Fruit fly (Drosophila melanogaster) whole organism, prepupa: ENCODE measurements around the gene SKIP.

Source experiments
- CG10669 ChIP-seq: fragments of 200-800 bp; sonication (Bioruptor generic); optimal IDR thresholded peaks from 3 replicates; lab custom pipeline; 2018; ENCODE audit warnings: missing biosample characterization, mild to moderate bottlenecking, missing genetic modification characterization, moderate library complexity
- CG11294 ChIP-seq: fragments of 200-800 bp; sonication (Bioruptor generic); IDR thresholded peaks from 2 replicates; pipeline ENCODE4 v1.3.6; 2022; ENCODE audit warnings: missing biosample characterization, missing genetic modification characterization
- CG11762 ChIP-seq: fragments of 200-800 bp; sonication (Bioruptor generic); optimal IDR thresholded peaks from 3 replicates; lab custom pipeline; 2016; ENCODE audit warnings: missing biosample characterization, missing genetic modification characterization; ENCODE audit not compliant: insufficient read depth
- CG11902 ChIP-seq: fragments of 200-800 bp; sonication (Bioruptor generic); optimal IDR thresholded peaks from 3 replicates; lab custom pipeline; 2016; ENCODE audit warnings: missing biosample characterization, missing genetic modification characterization
- CG15336 ChIP-seq: fragments of 200-800 bp; sonication (Bioruptor generic); IDR thresholded peaks from 2 replicates; pipeline ENCODE4 v1.3.6; 2022; ENCODE audit warnings: missing biosample characterization, missing genetic modification characterization
- CG1621 ChIP-seq: fragments of 200-800 bp; sonication (Bioruptor generic); optimal IDR thresholded peaks from 3 replicates; lab custom pipeline; 2018; ENCODE audit warnings: missing biosample characterization, mild to moderate bottlenecking, missing genetic modification characterization
- CG16779 ChIP-seq: fragments of 200-800 bp; sonication (Bioruptor generic); optimal IDR thresholded peaks from 3 replicates; lab custom pipeline; 2017; ENCODE audit warnings: missing biosample characterization, mild to moderate bottlenecking, missing genetic modification characterization
- CG3032 ChIP-seq: fragments of 200-800 bp; optimal IDR thresholded peaks from 2 replicates; lab custom pipeline; 2019; ENCODE audit warnings: missing biosample characterization, mild to moderate bottlenecking, missing genetic modification characterization, moderate library complexity
- CG31627 ChIP-seq: fragments of 200-800 bp; sonication (Bioruptor generic); optimal IDR thresholded peaks from 3 replicates; lab custom pipeline; 2016; ENCODE audit warnings: missing biosample characterization, missing genetic modification characterization
- CG32006 ChIP-seq: fragments of 200-800 bp; sonication (Bioruptor generic); optimal IDR thresholded peaks from 3 replicates; lab custom pipeline; 2017; ENCODE audit warnings: missing biosample characterization, mild to moderate bottlenecking, missing genetic modification characterization
- CG34406 ChIP-seq: fragments of 200-800 bp; sonication (Bioruptor generic); optimal IDR thresholded peaks from 3 replicates; lab custom pipeline; 2016; ENCODE audit warnings: missing biosample characterization, missing genetic modification characterization
- CG3919 ChIP-seq: fragments of 200-800 bp; sonication (Bioruptor generic); optimal IDR thresholded peaks from 3 replicates; lab custom pipeline; 2016; ENCODE audit warnings: missing biosample characterization, missing genetic modification characterization
- CG4318 ChIP-seq: fragments of 200-800 bp; sonication (Bioruptor generic); optimal IDR thresholded peaks from 3 replicates; lab custom pipeline; 2017; ENCODE audit warnings: missing biosample characterization, mild to moderate bottlenecking, missing genetic modification characterization
- CG6163 ChIP-seq: fragments of 200-800 bp; sonication (Bioruptor generic); IDR thresholded peaks from 3 replicates; pipeline ENCODE4 v1.3.6; 2022; ENCODE audit warnings: missing biosample characterization, missing genetic modification characterization
- CG6276 ChIP-seq: fragments of 200-800 bp; sonication (Bioruptor generic); optimal IDR thresholded peaks from 2 replicates; lab custom pipeline; 2017; ENCODE audit warnings: missing biosample characterization, mild to moderate bottlenecking, missing genetic modification characterization
- CG6792 ChIP-seq: fragments of 200-800 bp; sonication (Bioruptor generic); optimal IDR thresholded peaks from 3 replicates; lab custom pipeline; 2016; ENCODE audit warnings: missing biosample characterization, missing genetic modification characterization
- CG6808 ChIP-seq: fragments of 200-800 bp; sonication (Bioruptor generic); optimal IDR thresholded peaks from 3 replicates; lab custom pipeline; 2017; ENCODE audit warnings: missing biosample characterization, missing genetic modification characterization, mild to moderate bottlenecking, moderate library complexity, missing genetic modification reagents
- CG6854 ChIP-seq: fragments of 200-800 bp; sonication (Bioruptor generic); optimal IDR thresholded peaks from 2 replicates; lab custom pipeline; 2017; ENCODE audit warnings: missing biosample characterization, mild to moderate bottlenecking, missing genetic modification characterization
- CG7368 ChIP-seq: fragments of 200-800 bp; sonication (Bioruptor generic); optimal IDR thresholded peaks from 3 replicates; lab custom pipeline; 2016; ENCODE audit warnings: missing biosample characterization, missing genetic modification characterization
- CG8319 ChIP-seq: fragments of 200-800 bp; sonication (Bioruptor generic); optimal IDR thresholded peaks from 3 replicates; lab custom pipeline; 2016; ENCODE audit warnings: missing biosample characterization, missing genetic modification characterization
- CG8632 ChIP-seq: fragments of 200-800 bp; sonication (Bioruptor generic); optimal IDR thresholded peaks from 3 replicates; lab custom pipeline; 2016; ENCODE audit warnings: missing biosample characterization, missing genetic modification characterization
- CG9139 ChIP-seq: fragments of 200-800 bp; sonication (Bioruptor generic); optimal IDR thresholded peaks from 3 replicates; lab custom pipeline; 2017; ENCODE audit warnings: missing biosample characterization, mild to moderate bottlenecking, missing genetic modification characterization
- Eip75B ChIP-seq: fragments of 200-800 bp; sonication (Bioruptor generic); optimal IDR thresholded peaks from 3 replicates; lab custom pipeline; 2016; ENCODE audit warnings: missing biosample characterization, missing genetic modification characterization
- Eip78C ChIP-seq: fragments of 200-800 bp; sonication (Bioruptor generic); peaks from one replicate; lab custom pipeline; 2016; ENCODE audit warnings: missing biosample characterization, missing genetic modification characterization
- Eip93F ChIP-seq: fragments of 200-800 bp; sonication (Bioruptor generic); optimal IDR thresholded peaks from 2 replicates; lab custom pipeline; 2016; ENCODE audit warnings: missing biosample characterization, mild to moderate bottlenecking, missing genetic modification characterization
- Ets21C ChIP-seq: fragments of 200-800 bp; sonication (Bioruptor generic); optimal IDR thresholded peaks from 3 replicates; lab custom pipeline; 2016; ENCODE audit warnings: missing biosample characterization, missing genetic modification characterization
- Gug ChIP-seq: fragments of 200-800 bp; sonication (Bioruptor generic); IDR thresholded peaks from 2 replicates; pipeline ENCODE4 v1.3.6; 2022; ENCODE audit warnings: missing biosample characterization, missing genetic modification characterization
- Hr38 ChIP-seq: sonication (Bioruptor generic); optimal IDR thresholded peaks from 2 replicates; lab custom pipeline; 2016; ENCODE audit warnings: missing biosample characterization, missing genetic modification characterization
- Hr39 ChIP-seq: fragments of 200-800 bp; sonication (Bioruptor generic); optimal IDR thresholded peaks from 2 replicates; lab custom pipeline; 2016; ENCODE audit warnings: missing biosample characterization, missing genetic modification characterization
- Hr4 ChIP-seq: fragments of 200-800 bp; sonication (Bioruptor generic); optimal IDR thresholded peaks from 3 replicates; lab custom pipeline; 2016; ENCODE audit warnings: missing biosample characterization, missing genetic modification characterization
- Lpt ChIP-seq: fragments of 200-800 bp; sonication (Bioruptor generic); optimal IDR thresholded peaks from 3 replicates; lab custom pipeline; 2016; ENCODE audit warnings: missing biosample characterization, missing genetic modification characterization
- Met ChIP-seq: fragments of 200-800 bp; sonication (Bioruptor generic); optimal IDR thresholded peaks from 3 replicates; lab custom pipeline; 2016; ENCODE audit warnings: missing biosample characterization, missing genetic modification characterization
- OdsH ChIP-seq: fragments of 200-800 bp; sonication (Bioruptor generic); optimal IDR thresholded peaks from 3 replicates; lab custom pipeline; 2016; ENCODE audit warnings: missing biosample characterization, missing genetic modification characterization
- Smox ChIP-seq: fragments of 200-800 bp; sonication (Bioruptor generic); optimal IDR thresholded peaks from 3 replicates; lab custom pipeline; 2016; ENCODE audit warnings: missing biosample characterization, missing genetic modification characterization
- Sox102F ChIP-seq: fragments of 200-800 bp; sonication (Bioruptor generic); optimal IDR thresholded peaks from 2 replicates; lab custom pipeline; 2016; ENCODE audit warnings: missing biosample characterization, mild to moderate bottlenecking, missing genetic modification characterization
- Sox14 ChIP-seq: fragments of 200-800 bp; sonication (Bioruptor generic); optimal IDR thresholded peaks from 3 replicates; lab custom pipeline; 2016; ENCODE audit warnings: missing biosample characterization, missing genetic modification characterization
- Sox15 ChIP-seq: fragments of 200-800 bp; sonication (Bioruptor generic); optimal IDR thresholded peaks from 3 replicates; lab custom pipeline; 2016; ENCODE audit warnings: missing biosample characterization, missing genetic modification characterization
- achi ChIP-seq: fragments of 200-800 bp; sonication (Bioruptor generic); optimal IDR thresholded peaks from 3 replicates; lab custom pipeline; 2016; ENCODE audit warnings: missing biosample characterization, missing genetic modification characterization
- cyc ChIP-seq: fragments of 200-800 bp; sonication (Bioruptor generic); optimal IDR thresholded peaks from 3 replicates; lab custom pipeline; 2016; ENCODE audit warnings: missing biosample characterization, missing genetic modification characterization
- dac ChIP-seq: fragments of 200-800 bp; sonication (Bioruptor generic); optimal IDR thresholded peaks from 2 replicates; lab custom pipeline; 2017; ENCODE audit warnings: missing biosample characterization, mild to moderate bottlenecking, missing genetic modification characterization
- eg ChIP-seq: fragments of 200-800 bp; sonication (Bioruptor generic); IDR thresholded peaks from 3 replicates; pipeline ENCODE4 v1.3.6; 2022; ENCODE audit warnings: missing biosample characterization, missing genetic modification characterization
- fd59A ChIP-seq: fragments of 200-800 bp; sonication (Bioruptor generic); optimal IDR thresholded peaks from 2 replicates; lab custom pipeline; 2017; ENCODE audit warnings: missing biosample characterization, mild to moderate bottlenecking, missing genetic modification characterization, missing genetic modification reagents
- fd85E ChIP-seq: fragments of 200-800 bp; sonication (Bioruptor generic); optimal IDR thresholded peaks from 3 replicates; lab custom pipeline; 2016; ENCODE audit warnings: missing biosample characterization, missing genetic modification characterization
- lz ChIP-seq: fragments of 200-800 bp; sonication (Bioruptor generic); optimal IDR thresholded peaks from 3 replicates; lab custom pipeline; 2016; ENCODE audit warnings: missing biosample characterization, missing genetic modification characterization
- net ChIP-seq: fragments of 200-800 bp; sonication (Bioruptor generic); optimal IDR thresholded peaks from 3 replicates; lab custom pipeline; 2016; ENCODE audit warnings: missing biosample characterization, missing genetic modification characterization
- pdm3 ChIP-seq: fragments of 200-800 bp; sonication (Bioruptor generic); optimal IDR thresholded peaks from 3 replicates; lab custom pipeline; 2016; ENCODE audit warnings: missing biosample characterization, missing genetic modification characterization
- salr ChIP-seq, 2 experiments: fragments of 200-800 bp; sonication (Bioruptor generic); optimal IDR thresholded peaks; 3 replicates each; lab custom pipeline; 2016 to 2018; ENCODE audit warnings: missing biosample characterization in 2 of 2, missing genetic modification characterization in 2 of 2, mild to moderate bottlenecking in 1 of 2
- spab ChIP-seq: fragments of 200-800 bp; sonication (Bioruptor generic); optimal IDR thresholded peaks from 2 replicates; lab custom pipeline; 2017; ENCODE audit warnings: missing biosample characterization, mild to moderate bottlenecking, missing genetic modification characterization, missing genetic modification reagents
- ss ChIP-seq, 2 experiments: fragments of 200-800 bp; sonication (Bioruptor generic); optimal IDR thresholded peaks; 2 replicates in 1 of 2; 3 replicates in 1 of 2; lab custom pipeline; 2017 to 2018; ENCODE audit warnings: mild to moderate bottlenecking in 2 of 2, missing biosample characterization in 2 of 2, missing genetic modification characterization in 2 of 2, moderate library complexity in 1 of 2
- svp ChIP-seq: fragments of 200-800 bp; sonication (Bioruptor generic); peaks from one replicate; lab custom pipeline; 2016; ENCODE audit warnings: missing biosample characterization, missing genetic modification characterization
- topi ChIP-seq: fragments of 200-800 bp; sonication (Bioruptor generic); optimal IDR thresholded peaks from 3 replicates; lab custom pipeline; 2016; ENCODE audit warnings: missing biosample characterization, missing genetic modification characterization
- vri ChIP-seq: fragments of 200-800 bp; sonication (Bioruptor generic); optimal IDR thresholded peaks from 3 replicates; lab custom pipeline; 2016; ENCODE audit warnings: missing biosample characterization, mild to moderate bottlenecking, missing genetic modification characterization

The SKIP gene

dm6 chr3R:22133337-22134014 lies at the start of gene SKIP:
Gene SKIP, plus strand, starts transcription at chr3R:22133830.
- TF ChIP-seq topi, result no peak
- TF ChIP-seq CG10669 (GFP tag; lab: Kevin White, UChicago), result no peak
- peak in 1 of 2 experiments; percentile 5 for TF ChIP-seq ss (GFP tag; optimal IDR thresholded peaks at IDR 0.05; lab: Kevin White, UChicago)
- no peak for TF ChIP-seq net (GFP tag; lab: Kevin White, UChicago)
- TF ChIP-seq Sox14 (GFP tag; lab: Kevin White, UChicago), result no peak
- peak; percentile 28 for TF ChIP-seq fd85E (GFP tag; lab: Kevin White, UChicago)
- TF ChIP-seq Gug, result no peak
- TF ChIP-seq fd59A (GFP tag; lab: Kevin White, UChicago), result no peak
- TF ChIP-seq pdm3 (GFP tag; lab: Kevin White, UChicago), result no peak
- peak; percentile 40 for TF ChIP-seq svp
- TF ChIP-seq CG3919 (GFP tag; lab: Kevin White, UChicago), result peak; percentile 39
- TF ChIP-seq CG9139 (GFP tag; lab: Kevin White, UChicago), result no peak
- TF ChIP-seq Ets21C (GFP tag; lab: Kevin White, UChicago), result no peak
- no peak for TF ChIP-seq CG4318 (GFP tag; lab: Kevin White, UChicago)
- peak; percentile 27; the same call in 1 of the 3 replicates for TF ChIP-seq eg (GFP tag; lab: Robert Waterston, UW)
- peak; percentile 17 for TF ChIP-seq CG1621 (tag; lab: Kevin White, UChicago)
- peak; percentile 29 for TF ChIP-seq Sox102F
- TF ChIP-seq Eip78C (GFP tag; lab: Kevin White, UChicago), result peak; percentile 76
- TF ChIP-seq CG6276, result no peak
- no peak for TF ChIP-seq CG6792 (GFP tag; lab: Kevin White, UChicago)
- no peak for TF ChIP-seq Hr38 (GFP tag; lab: Kevin White, UChicago)
- no peak for TF ChIP-seq Eip75B (GFP tag; lab: Kevin White, UChicago)
- no peak for TF ChIP-seq CG32006 (GFP tag; lab: Kevin White, UChicago)
- TF ChIP-seq CG11902 (GFP tag; lab: Kevin White, UChicago), result no peak
- TF ChIP-seq CG15336, result 0 out of 2 replicates have a peak, but pooled peaks have one; percentile 20
- TF ChIP-seq OdsH (GFP tag; lab: Kevin White, UChicago), result no peak
- no peak for TF ChIP-seq CG3032
- TF ChIP-seq spab (GFP tag; lab: Kevin White, UChicago), result no peak
- TF ChIP-seq salr (GFP tag; optimal IDR thresholded peaks at IDR 0.05; lab: Kevin White, UChicago), result no peak
- no peak for TF ChIP-seq CG11762 (GFP tag; lab: Kevin White, UChicago)
- no peak for TF ChIP-seq achi
- TF ChIP-seq lz (GFP tag; lab: Kevin White, UChicago), result no peak
- peak; percentile 11 for TF ChIP-seq CG6808 (GFP tag; lab: Kevin White, UChicago)
- TF ChIP-seq Hr4 (GFP tag; lab: Kevin White, UChicago), result no peak
- TF ChIP-seq CG7368 (GFP tag; lab: Kevin White, UChicago), result peak; percentile 30
- no peak for TF ChIP-seq CG34406 (GFP tag; lab: Kevin White, UChicago)
- no peak for TF ChIP-seq CG8319
- TF ChIP-seq CG6854 (GFP tag; lab: Kevin White, UChicago), result no peak
- peak; percentile 13 for TF ChIP-seq Met
- no peak for TF ChIP-seq CG16779 (tag; lab: Kevin White, UChicago)
- no peak for TF ChIP-seq cyc (GFP tag; lab: Kevin White, UChicago)
- TF ChIP-seq CG31627 (GFP tag; lab: Kevin White, UChicago), result no peak
- no peak for TF ChIP-seq Lpt
- peak; percentile 22 for TF ChIP-seq Smox (GFP tag; lab: Kevin White, UChicago)
- TF ChIP-seq CG11294 (GFP tag; lab: Robert Waterston, UW), result no peak
- TF ChIP-seq Sox15 (GFP tag; lab: Kevin White, UChicago), result no peak
- TF ChIP-seq Hr39 (GFP tag; lab: Kevin White, UChicago), result no peak
- no peak for TF ChIP-seq vri (GFP tag; lab: Kevin White, UChicago)
- TF ChIP-seq dac (GFP tag; lab: Kevin White, UChicago), result no peak
- TF ChIP-seq Eip93F (GFP tag; lab: Kevin White, UChicago), result peak; percentile 17
- no peak for TF ChIP-seq CG8632 (GFP tag; lab: Kevin White, UChicago)
- peak; percentile 43; the same call in 1 of the 3 replicates for TF ChIP-seq CG6163 (GFP tag; lab: Robert Waterston, UW)
